Fruit fly (Drosophila melanogaster): ENCODE data around the gene Tsp3A.
"Not testable (repeated sequence)": the region's sequence is repeated elsewhere in the genome, so short reads cannot be mapped to it uniquely, and the experiment has no call there.

The Tsp3A gene

dm6 chrX:2646022-2646761 lies 26.7 kb upstream of the Tsp3A start:
- peak; percentile 98 for TF ChIP-seq noc (tag; optimal IDR thresholded peaks at IDR 0.05)

- TF ChIP-seq noc (tag; optimal IDR thresholded peaks at IDR 0.05): no peak
These were observed 26.1 kb upstream of the Tsp3A start for dm6 chrX:2645593-2645992.

DNA sequence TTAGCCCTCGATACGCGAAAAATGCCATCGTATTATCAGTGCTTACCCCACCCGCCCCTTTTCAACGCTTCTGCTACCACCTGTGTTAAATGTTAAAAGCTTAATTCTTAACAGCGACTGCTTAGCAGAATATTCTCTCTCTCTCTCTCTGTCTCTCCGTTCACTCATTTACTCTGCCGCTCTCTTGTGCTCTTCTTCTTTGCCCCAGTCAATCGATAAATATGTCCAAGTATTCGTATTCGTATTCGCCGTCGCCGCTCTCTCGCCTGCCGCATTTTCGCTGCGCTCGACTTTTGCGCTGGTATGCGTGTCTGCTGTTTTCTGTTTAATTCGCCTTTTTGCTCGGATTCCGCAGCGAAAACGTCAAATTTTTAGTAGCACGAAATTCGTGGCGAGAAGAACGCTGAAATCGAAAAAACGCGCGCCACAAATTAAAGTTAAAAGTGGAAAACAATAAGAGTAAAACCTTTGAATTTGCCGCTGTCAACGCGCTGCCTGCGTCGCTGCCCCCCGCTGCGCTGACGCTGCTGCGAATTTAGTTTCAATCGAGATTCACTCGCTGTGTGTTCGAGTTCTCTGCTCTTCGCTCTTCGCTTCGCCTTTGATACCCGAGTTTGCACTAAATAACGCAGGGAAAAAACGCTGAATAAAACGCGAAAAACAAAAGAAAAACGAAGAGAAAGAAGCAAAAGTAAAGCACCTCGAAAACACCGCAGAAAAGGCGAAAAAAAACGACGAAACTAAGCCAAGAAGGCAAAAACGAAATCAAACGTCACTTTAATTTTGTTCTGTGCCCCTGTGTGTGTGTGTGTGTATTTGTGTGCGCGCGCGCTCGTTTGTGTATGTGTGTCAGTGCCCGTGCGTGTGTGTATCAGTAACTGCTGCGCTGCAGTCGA lies 23.2 kb upstream of the Tsp3A start:
- no peak for TF ChIP-seq noc (tag; optimal IDR thresholded peaks at IDR 0.05)

- TF ChIP-seq noc (tag; optimal IDR thresholded peaks at IDR 0.05): peak; percentile 3
These were observed 19.1 kb upstream of the Tsp3A start for dm6 chrX:2638646-2639045.

DNA sequence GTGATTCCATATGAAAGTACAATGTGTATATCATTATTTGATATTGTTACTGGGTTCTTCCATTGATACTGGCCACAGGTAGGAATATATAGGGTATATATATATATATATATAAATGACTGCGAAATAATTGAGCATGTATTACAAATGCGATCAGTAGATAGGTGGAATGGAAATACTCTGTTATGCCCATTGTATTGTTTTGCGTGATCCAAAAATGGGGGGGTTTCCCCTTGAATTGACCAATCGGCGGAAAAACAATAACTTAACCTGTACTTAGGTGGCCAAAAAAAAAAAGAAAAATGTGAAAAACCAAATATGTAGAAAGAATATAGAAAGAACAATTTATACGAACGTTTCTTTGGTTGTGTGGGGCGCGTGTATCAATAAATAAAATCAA lies 18.4 kb upstream of the Tsp3A start:
- no peak for TF ChIP-seq noc (tag; optimal IDR thresholded peaks at IDR 0.05)

DNA sequence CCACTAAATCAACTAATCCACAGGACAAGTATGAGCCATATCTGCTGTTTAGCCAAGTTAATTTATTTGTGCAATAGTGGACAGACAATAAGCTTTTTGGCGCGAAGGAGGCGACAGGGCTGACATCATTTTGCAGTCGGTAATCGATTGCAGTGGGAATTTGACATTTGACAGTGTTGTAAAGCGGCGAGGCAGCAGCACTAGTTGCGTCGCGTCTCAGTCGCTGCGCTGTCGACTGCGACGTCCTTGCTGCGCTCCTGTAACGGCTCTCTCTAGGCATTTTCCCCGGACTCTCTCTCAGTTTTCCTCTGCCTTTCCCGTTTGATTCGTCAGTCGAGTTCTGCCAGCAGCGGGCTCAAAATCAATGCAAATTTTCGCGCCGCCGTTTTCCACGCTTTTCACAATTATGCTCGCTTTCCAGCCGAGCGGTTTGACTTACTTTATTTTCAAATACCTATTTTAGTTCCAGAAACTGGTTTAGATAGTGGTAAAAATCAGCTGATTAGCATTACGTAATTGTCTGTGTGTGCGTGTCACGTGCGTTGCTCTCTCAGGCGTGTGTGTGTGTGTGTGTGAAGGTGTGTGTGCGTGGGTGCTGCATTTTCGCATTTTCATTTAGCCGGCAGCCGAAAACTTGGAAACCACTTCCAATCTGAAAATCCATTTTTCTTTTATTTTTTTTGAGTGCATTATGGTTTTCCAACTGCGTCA lies 17.4 kb upstream of the Tsp3A start:
- no peak for TF ChIP-seq noc (tag; optimal IDR thresholded peaks at IDR 0.05)

DNA sequence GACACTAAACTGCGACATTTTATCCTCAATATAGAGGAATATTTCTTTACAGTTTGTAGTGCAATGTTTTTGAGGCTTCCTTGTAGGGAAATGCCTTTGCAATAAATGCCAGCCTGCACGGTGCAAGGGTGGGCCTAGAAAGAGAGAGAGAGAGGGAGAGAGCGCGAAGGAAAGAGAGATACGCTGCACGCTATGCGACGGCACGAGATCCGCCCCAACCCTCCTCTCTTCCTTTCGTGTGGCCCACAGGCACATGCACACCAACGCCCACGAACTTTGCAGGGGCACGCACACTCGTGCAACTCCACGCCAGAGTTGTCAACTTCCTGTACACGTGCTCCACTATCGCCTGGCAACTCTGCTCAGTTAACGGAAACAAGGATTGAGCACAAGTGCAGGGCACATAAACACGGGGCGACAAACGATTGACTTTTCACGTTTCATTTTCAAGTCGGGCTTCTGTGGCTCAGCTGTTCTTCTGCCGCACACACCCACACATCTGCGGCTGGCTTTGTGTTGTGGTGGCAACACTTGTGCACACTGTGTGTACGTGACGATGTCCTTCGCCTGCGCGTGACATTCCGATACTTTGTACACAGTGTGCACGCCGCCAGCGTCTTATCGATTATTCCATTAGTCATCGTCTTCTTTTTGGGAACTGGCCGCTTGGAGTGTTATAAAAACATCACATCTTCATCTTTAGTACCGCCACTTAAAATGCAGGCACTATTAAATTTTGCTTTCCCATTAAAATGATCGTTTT lies 16.6 kb upstream of the Tsp3A start:
- no peak for TF ChIP-seq noc (tag; optimal IDR thresholded peaks at IDR 0.05)

DNA sequence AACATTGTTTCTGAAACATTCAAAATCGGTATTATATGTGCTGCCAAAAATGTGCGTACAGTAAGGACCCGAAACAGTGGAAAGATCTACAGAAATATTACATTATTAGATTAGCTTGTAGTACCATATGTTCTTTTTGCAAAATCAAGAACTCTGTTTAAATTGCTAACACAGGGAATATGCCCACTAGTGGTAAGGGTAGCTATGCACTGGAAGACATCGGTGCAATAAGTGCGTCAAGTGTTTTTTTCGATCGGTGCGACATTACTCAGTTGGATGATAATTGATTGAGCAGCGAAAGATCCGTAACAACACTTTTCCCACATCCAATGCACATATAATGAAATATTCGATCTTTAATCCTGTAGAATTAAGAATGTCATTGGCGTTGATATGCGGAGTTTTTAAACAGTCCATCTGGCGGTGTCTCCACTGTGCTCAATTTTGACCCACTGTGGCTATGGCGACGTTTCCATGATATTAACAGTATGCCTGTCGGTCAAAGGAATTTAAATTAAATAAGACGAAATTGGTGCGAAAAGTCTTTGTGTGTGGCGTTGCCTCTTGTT lies 15.6 kb upstream of the Tsp3A start:
- TF ChIP-seq noc (tag; optimal IDR thresholded peaks at IDR 0.05): no peak

DNA sequence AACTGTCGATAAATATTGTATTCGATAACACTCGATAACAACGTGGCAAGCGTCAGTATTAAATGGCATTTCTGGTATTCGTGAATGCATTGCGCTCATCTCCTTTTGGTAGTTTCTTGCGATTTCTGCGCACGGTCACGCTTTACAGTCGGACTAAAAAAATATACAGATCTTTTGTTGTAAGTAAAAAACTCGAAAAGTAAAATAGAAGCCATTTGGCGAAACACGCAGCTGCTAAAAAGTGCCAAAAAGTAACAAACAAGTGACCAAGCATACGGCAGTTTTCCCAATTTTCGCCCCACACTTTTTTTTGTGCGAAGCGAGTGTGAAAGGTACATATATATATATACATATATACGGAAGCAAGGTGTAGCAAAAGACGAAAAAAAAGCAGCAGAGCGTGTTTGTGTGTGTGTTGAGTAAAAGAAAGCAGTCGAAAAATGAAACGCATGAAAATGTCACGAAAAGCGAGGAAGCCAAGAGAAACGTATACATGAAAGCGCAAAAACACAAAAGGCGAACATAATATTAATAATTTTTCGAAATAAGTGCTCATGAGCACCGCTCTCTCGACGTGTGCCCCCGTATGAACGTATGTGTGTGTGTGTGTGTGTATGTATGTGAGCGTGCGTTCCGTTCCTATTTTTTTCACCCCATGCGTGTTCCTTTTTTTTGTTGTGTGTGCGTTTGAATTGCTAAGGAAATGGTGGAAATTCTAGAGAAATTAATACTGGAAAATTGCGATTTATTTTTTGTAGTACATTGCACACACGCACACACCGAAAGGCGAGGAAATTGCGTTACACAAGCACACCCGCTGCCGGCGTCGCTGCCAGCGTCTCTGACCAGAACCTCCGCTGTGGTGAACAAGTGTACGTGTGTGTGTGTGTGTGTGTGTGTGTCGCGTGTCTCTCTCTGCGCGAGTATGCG lies 14.6 kb upstream of the Tsp3A start, which contains the start of gene sgg:
Gene sgg, plus strand, starts transcription at position 106 of the 930 bp plus-strand sequence.
- TF ChIP-seq noc (tag; optimal IDR thresholded peaks at IDR 0.05): no peak

DNA sequence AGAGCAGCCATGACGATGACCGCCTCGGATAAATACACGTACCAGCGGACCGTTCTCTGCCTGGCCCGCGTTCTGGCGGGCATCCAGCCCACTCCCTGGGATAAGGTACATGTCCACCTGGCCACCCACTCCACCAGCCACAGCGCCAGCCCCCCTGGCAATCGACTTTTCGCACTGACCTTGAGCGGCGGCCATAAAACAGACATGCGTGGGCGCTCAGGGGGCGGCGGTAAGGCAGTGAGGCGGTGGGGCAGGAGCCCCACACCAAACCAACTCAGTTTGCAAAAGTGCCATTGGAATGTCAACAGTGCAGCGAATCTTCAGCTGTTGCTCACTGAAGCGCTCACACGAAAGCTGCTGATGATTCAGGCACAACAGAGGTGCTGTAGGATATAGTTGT lies 5.5 kb upstream of the Tsp3A start:
- no peak for TF ChIP-seq noc (tag; optimal IDR thresholded peaks at IDR 0.05)

DNA sequence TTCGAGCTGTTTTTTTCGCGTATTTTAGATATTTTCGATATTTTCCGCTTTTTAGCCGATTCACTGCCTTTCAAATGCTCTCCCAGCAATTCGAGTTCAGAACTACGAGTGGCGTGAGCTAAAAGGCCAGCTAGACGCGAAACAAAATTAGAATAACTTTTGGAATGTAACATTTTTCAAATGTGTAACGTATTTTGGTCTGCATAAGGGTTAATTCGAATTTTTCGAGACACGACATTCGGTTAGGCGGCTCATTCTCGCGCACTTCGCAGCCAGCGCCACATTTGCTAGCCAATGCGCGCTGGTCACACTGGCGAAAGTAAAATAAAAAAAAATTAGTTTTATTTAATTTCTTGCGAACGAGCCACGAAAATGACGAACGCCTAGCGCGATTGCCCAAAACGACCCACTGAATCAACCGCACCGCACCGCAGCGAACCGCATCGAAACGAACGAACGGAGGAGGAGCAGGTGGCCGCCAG lies 5.0 kb upstream of the Tsp3A start, which contains the start of the genes brv3 and Pi4KIIIalpha:
Gene brv3, minus strand, starts transcription at position 51 of the 482 bp plus-strand sequence.
Gene Pi4KIIIalpha, plus strand, starts transcription at position 280 of the 482 bp plus-strand sequence.
- TF ChIP-seq noc (tag; optimal IDR thresholded peaks at IDR 0.05): no peak

DNA sequence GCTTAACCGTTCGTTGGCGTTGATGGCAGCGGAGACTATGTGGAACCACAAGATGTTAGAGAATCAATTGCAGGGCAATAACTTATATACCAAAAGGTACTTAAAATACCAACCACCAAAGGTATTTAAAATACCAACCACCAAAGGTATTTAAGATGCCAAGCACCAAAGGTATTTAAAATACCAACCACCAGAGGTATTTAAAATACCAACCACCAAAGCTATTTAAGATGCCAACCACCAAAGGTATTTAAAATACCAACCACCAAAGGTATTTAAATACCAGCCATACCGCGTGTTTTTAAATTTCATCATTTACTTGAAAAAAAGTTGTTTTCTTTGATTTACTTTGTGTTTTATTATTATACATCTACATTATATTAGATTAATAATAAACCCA lies 2.1 kb downstream of the Tsp3A start:
- no peak for TF ChIP-seq noc (tag; optimal IDR thresholded peaks at IDR 0.05)

DNA sequence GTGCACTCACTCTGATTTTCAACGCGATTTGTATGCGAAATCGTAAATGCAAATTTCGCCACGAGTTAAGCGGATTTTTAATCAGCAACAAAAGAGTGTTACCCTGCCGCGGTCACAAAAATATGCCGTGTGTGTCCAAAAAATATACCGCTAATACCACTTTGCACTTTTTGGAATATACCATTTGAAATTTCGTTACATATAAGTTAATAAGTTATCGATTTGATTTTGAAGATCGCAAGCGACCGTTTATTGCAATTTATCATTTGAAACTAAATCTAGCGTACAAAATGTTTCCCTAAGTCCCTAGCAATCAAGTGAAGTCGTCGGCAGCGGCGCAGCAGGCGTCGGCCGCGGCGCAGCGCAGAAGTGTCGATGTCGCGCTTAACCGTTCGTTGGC lies 9.3 kb downstream of the Tsp3A start, which contains the start of gene eIF3g1:
Gene eIF3g1, minus strand, starts transcription at position 101 of the 400 bp plus-strand sequence.
- not testable (repeated sequence) for TF ChIP-seq noc (tag; optimal IDR thresholded peaks at IDR 0.05)
